Worm (Caenorhabditis elegans) whole organism, late embryonic: ENCODE data around the gene K10B2.4.

Experiments used
- F13H6.1 ChIP-seq: sonication (generic microtip); optimal IDR thresholded peaks from 2 replicates; lab custom pipeline; 2016; ENCODE audit warnings: missing genetic modification characterization, missing compliant biosample characterization
- ama-1 ChIP-seq: fragments of 150-350 bp; optimal IDR thresholded peaks from 2 replicates; lab custom pipeline; 2014
- ceh-19 ChIP-seq: fragments of 200-800 bp; sonication (Bioruptor generic); optimal IDR thresholded peaks from 2 replicates; lab custom pipeline; 2018; ENCODE audit warnings: mild to moderate bottlenecking, missing genetic modification characterization, missing compliant biosample characterization
- ceh-22 ChIP-seq: sonication (generic microtip); optimal IDR thresholded peaks from 2 replicates; lab custom pipeline; 2017; ENCODE audit warnings: missing biosample characterization, missing genetic modification characterization
- elt-2 ChIP-seq: sonication (generic microtip); optimal IDR thresholded peaks from 2 replicates; lab custom pipeline; 2016; ENCODE audit warnings: missing genetic modification reagents, missing genetic modification characterization, missing compliant biosample characterization
- lim-6 ChIP-seq: sonication (generic microtip); optimal IDR thresholded peaks from 2 replicates; lab custom pipeline; 2016; ENCODE audit warnings: missing genetic modification characterization, missing compliant biosample characterization
- madf-2 ChIP-seq: sonication (generic microtip); optimal IDR thresholded peaks from 2 replicates; lab custom pipeline; 2017; ENCODE audit warnings: missing genetic modification characterization, missing compliant biosample characterization
- nhr-11 ChIP-seq: fragments of 150-350 bp; optimal IDR thresholded peaks from 2 replicates; lab custom pipeline; 2014; ENCODE audit warnings: missing biosample characterization, missing genetic modification characterization
- pha-4 ChIP-seq: fragments of 150-350 bp; optimal IDR thresholded peaks from 2 replicates; lab custom pipeline; 2018; ENCODE audit warnings: missing biosample characterization, missing genetic modification reagents, missing genetic modification characterization
- pqm-1 ChIP-seq: sonication (generic microtip); optimal IDR thresholded peaks from 2 replicates; lab custom pipeline; 2016; ENCODE audit warnings: missing genetic modification characterization, missing compliant biosample characterization
- ref-2 ChIP-seq: sonication (generic microtip); optimal IDR thresholded peaks from 2 replicates; lab custom pipeline; 2016; ENCODE audit warnings: missing genetic modification characterization, missing compliant biosample characterization
- sox-4 ChIP-seq: sonication (generic microtip); optimal IDR thresholded peaks from 2 replicates; lab custom pipeline; 2017; ENCODE audit warnings: mild to moderate bottlenecking, missing genetic modification characterization, inconsistent platforms, missing compliant biosample characterization
- tbx-7 ChIP-seq: sonication (generic microtip); optimal IDR thresholded peaks from 2 replicates; lab custom pipeline; 2016; ENCODE audit warnings: missing genotype, missing genetic modification characterization, missing compliant biosample characterization
- unc-55 ChIP-seq: sonication (generic microtip); optimal IDR thresholded peaks from 2 replicates; lab custom pipeline; 2017; ENCODE audit warnings: missing biosample characterization, missing genetic modification reagents, missing genetic modification characterization

ce11 chrII:6403233-6403632 lies 42.5 kb upstream of the K10B2.4 start, which contains the start of gene T25D10.1:
- TF ChIP-seq unc-55 (GFP tag; lab: Kevin White, UChicago) (no peak), elt-2 (tag; lab: Kevin White, UChicago) (no peak), madf-2 (no peak), lim-6 (tag; lab: Kevin White, UChicago) (no peak), ama-1 (lab: Kevin White, UChicago) (no peak), ceh-19 (GFP tag; lab: Kevin White, UChicago) (no peak), pha-4 (tag; lab: Kevin White, UChicago) (no peak), ceh-22 (tag; lab: Kevin White, UChicago) (no peak), F13H6.1 (tag; lab: Kevin White, UChicago) (no peak), nhr-11 (tag; lab: Kevin White, UChicago) (no peak), ref-2 (tag; lab: Kevin White, UChicago) (no peak), sox-4 (tag; lab: Kevin White, UChicago) (no peak), pqm-1 (tag; lab: Kevin White, UChicago) (no peak), tbx-7 (no peak)
